ENCODE assay signal across 1 fruit fly cellular context in genomic region chrX:9579918-9580521, dm6.
TF ChIP-seq lines count a peak whose summit lies in the region.

LPCAT (minus strand) TSS chrX:9579987.

TF ChIP-seq in whole organism, embryonic, 481 proteins besides CTCF, POLR2A, EP300 and RAD21 (continued from another document and continues in another):
- peak; percentile 90 for TF ChIP-seq CG13287 (GFP tag; IDR thresholded peaks at IDR 0.05; lab: Robert Waterston, UW; ENCODE audit: partially characterized antibody)
- TF ChIP-seq Oli (tag; optimal IDR thresholded peaks at IDR 0.05; lab: Kevin White, UChicago) = peak; percentile 41
- no peak for TF ChIP-seq twi (tag; optimal IDR thresholded peaks at IDR 0.05; lab: Kevin White, UChicago)
- TF ChIP-seq Oaz (GFP tag; IDR thresholded peaks at IDR 0.05; lab: Robert Waterston, UW) = peak; percentile 39; the same call in 1 of the 2 replicates
- TF ChIP-seq salm (tag; optimal IDR thresholded peaks at IDR 0.05; lab: Kevin White, UChicago) = no peak
- TF ChIP-seq sr (GFP tag; IDR thresholded peaks at IDR 0.05; lab: Robert Waterston, UW) = no peak; the same call in 2 of the 3 replicates
- peak; percentile 48 for TF ChIP-seq Spps (tag; optimal IDR thresholded peaks at IDR 0.05; lab: Kevin White, UChicago)
- TF ChIP-seq zen (tag; optimal IDR thresholded peaks at IDR 0.05; lab: Kevin White, UChicago) = peak; percentile 77
- TF ChIP-seq kah (GFP tag; optimal IDR thresholded peaks at IDR 0.05; lab: Kevin White, UChicago) = no peak
- TF ChIP-seq CG17912 (GFP tag; optimal IDR thresholded peaks at IDR 0.05; lab: Kevin White, UChicago) = peak; percentile 18
- no peak for TF ChIP-seq CG1832 (GFP tag; optimal IDR thresholded peaks at IDR 0.05; lab: Kevin White, UChicago)
- TF ChIP-seq Mrtf (GFP tag; IDR thresholded peaks at IDR 0.05; lab: Robert Waterston, UW) = peak; percentile 66; the same call in 1 of the 3 replicates
- peak; percentile 85 for TF ChIP-seq HLH54F (GFP tag; optimal IDR thresholded peaks at IDR 0.05; lab: Kevin White, UChicago)
- no peak for TF ChIP-seq Hey (tag; optimal IDR thresholded peaks at IDR 0.05; lab: Kevin White, UChicago)
- peak; percentile 34 for TF ChIP-seq Atf-2 (GFP tag; optimal IDR thresholded peaks at IDR 0.05; lab: Kevin White, UChicago)
- no peak for TF ChIP-seq gcm (GFP tag; optimal IDR thresholded peaks at IDR 0.05; lab: Kevin White, UChicago)
- no peak for TF ChIP-seq CG8478 (optimal IDR thresholded peaks at IDR 0.05; lab: Kevin White, UChicago)
- TF ChIP-seq toy (GFP tag; IDR thresholded peaks at IDR 0.05; lab: Robert Waterston, UW) = 0 out of 2 replicates have a peak, but pooled peaks have one; percentile 41
- peak; percentile 62 for TF ChIP-seq CG4424 (GFP tag; optimal IDR thresholded peaks at IDR 0.05; lab: Kevin White, UChicago)
- no peak; the same call in 1 of the 2 replicates for TF ChIP-seq wor (GFP tag; IDR thresholded peaks at IDR 0.05; lab: Robert Waterston, UW)
- TF ChIP-seq Sox100B (GFP tag; optimal IDR thresholded peaks at IDR 0.05; lab: Kevin White, UChicago) = peak; percentile 51
- TF ChIP-seq CG3065 (GFP tag; optimal IDR thresholded peaks at IDR 0.05; lab: Kevin White, UChicago) = no peak
- peak; percentile 86 for TF ChIP-seq Dp (GFP tag; optimal IDR thresholded peaks at IDR 0.05; lab: Kevin White, UChicago)
- TF ChIP-seq CG17359 (tag; optimal IDR thresholded peaks at IDR 0.05; lab: Kevin White, UChicago) = peak; percentile 77
- no peak for TF ChIP-seq Trl (optimal IDR thresholded peaks at IDR 0.05; lab: Kevin White, UChicago)
- peak; percentile 87 for TF ChIP-seq Trl (GFP tag; optimal IDR thresholded peaks at IDR 0.05; lab: Kevin White, UChicago)
- TF ChIP-seq CG13624 (GFP tag; optimal IDR thresholded peaks at IDR 0.05; lab: Kevin White, UChicago) = peak; percentile 85
- peak; percentile 64; the same call in 2 of the 3 replicates for TF ChIP-seq tgo (GFP tag; IDR thresholded peaks at IDR 0.05; lab: Robert Waterston, UW)
- TF ChIP-seq CG6175 (GFP tag; IDR thresholded peaks at IDR 0.05; lab: Robert Waterston, UW) = peak; percentile 54; the same call in 1 of the 3 replicates
- no peak for TF ChIP-seq p53 (GFP tag; optimal IDR thresholded peaks at IDR 0.05; lab: Kevin White, UChicago)
- TF ChIP-seq CG4282 (GFP tag; optimal IDR thresholded peaks at IDR 0.05; lab: Kevin White, UChicago) = peak; percentile 59
- TF ChIP-seq Bgb (GFP tag; IDR thresholded peaks at IDR 0.05; lab: Robert Waterston, UW; ENCODE audit: partially characterized antibody) = peak; percentile 77
- peak; percentile 61; the same call in 1 of the 2 replicates for TF ChIP-seq Atf6 (GFP tag; IDR thresholded peaks at IDR 0.05; lab: Robert Waterston, UW)
- TF ChIP-seq crc (GFP tag; optimal IDR thresholded peaks at IDR 0.05; lab: Kevin White, UChicago) = peak; percentile 48
- peak; percentile 24; the same call in 1 of the 2 replicates for TF ChIP-seq Adf1 (GFP tag; IDR thresholded peaks at IDR 0.05; lab: Robert Waterston, UW)
- peak; percentile 54 for TF ChIP-seq Blimp-1 (GFP tag; optimal IDR thresholded peaks at IDR 0.05; lab: Kevin White, UChicago)
- TF ChIP-seq ash1 (GFP tag; optimal IDR thresholded peaks at IDR 0.05; lab: Kevin White, UChicago) = no peak
- TF ChIP-seq D (optimal IDR thresholded peaks at IDR 0.05; lab: Kevin White, UChicago) = no peak
- TF ChIP-seq D (GFP tag; optimal IDR thresholded peaks at IDR 0.05; lab: Kevin White, UChicago) = peak; percentile 47
- peak; percentile 54 for TF ChIP-seq gfzf (GFP tag; optimal IDR thresholded peaks at IDR 0.05; lab: Kevin White, UChicago)
- TF ChIP-seq NfI (GFP tag; optimal IDR thresholded peaks at IDR 0.05; lab: Kevin White, UChicago) = peak; percentile 39
- no peak for TF ChIP-seq ac (GFP tag; optimal IDR thresholded peaks at IDR 0.05; lab: Kevin White, UChicago)
- no peak for TF ChIP-seq Stat92E (GFP tag; optimal IDR thresholded peaks at IDR 0.05; lab: Kevin White, UChicago)
- peak; percentile 47 for TF ChIP-seq cato (GFP tag; optimal IDR thresholded peaks at IDR 0.05; lab: Kevin White, UChicago; ENCODE audit: borderline replicate concordance)
- TF ChIP-seq CG11723 (GFP tag; optimal IDR thresholded peaks at IDR 0.05; lab: Kevin White, UChicago) = no peak
- TF ChIP-seq ap (GFP tag; IDR thresholded peaks at IDR 0.05; lab: Robert Waterston, UW) = peak; percentile 65
- 0 out of 2 replicates have a peak, but pooled peaks have one; percentile 28 for TF ChIP-seq ro (GFP tag; IDR thresholded peaks at IDR 0.05; lab: Robert Waterston, UW)
- peak; percentile 97 for TF ChIP-seq E2f2 (GFP tag; IDR thresholded peaks at IDR 0.05; lab: Robert Waterston, UW)
- no peak for TF ChIP-seq CG1529 (GFP tag; optimal IDR thresholded peaks at IDR 0.05; lab: Kevin White, UChicago)
- peak; percentile 74 for TF ChIP-seq HLH4C (GFP tag; IDR thresholded peaks at IDR 0.05; lab: Robert Waterston, UW; ENCODE audit: partially characterized antibody)
- TF ChIP-seq CG4707 (GFP tag; optimal IDR thresholded peaks at IDR 0.05; lab: Kevin White, UChicago) = no peak
- TF ChIP-seq trem (tag; optimal IDR thresholded peaks at IDR 0.05; lab: Kevin White, UChicago) = peak; percentile 40
- TF ChIP-seq CG8944 (GFP tag; optimal IDR thresholded peaks at IDR 0.05; lab: Kevin White, UChicago) = peak; percentile 71
- TF ChIP-seq sima (GFP tag; optimal IDR thresholded peaks at IDR 0.05; lab: Kevin White, UChicago) = no peak
- TF ChIP-seq CoRest (tag; optimal IDR thresholded peaks at IDR 0.05; lab: Kevin White, UChicago) = peak; percentile 57
- TF ChIP-seq Dek (tag; optimal IDR thresholded peaks at IDR 0.05; lab: Kevin White, UChicago) = no peak
- TF ChIP-seq fru (optimal IDR thresholded peaks at IDR 0.05; lab: Kevin White, UChicago) = no peak
- TF ChIP-seq CG4328 (GFP tag; optimal IDR thresholded peaks at IDR 0.05; lab: Kevin White, UChicago) = peak; percentile 31
- no peak for TF ChIP-seq en (GFP tag; optimal IDR thresholded peaks at IDR 0.05; lab: Kevin White, UChicago)
- TF ChIP-seq sens-2 (GFP tag; IDR thresholded peaks at IDR 0.05; lab: Robert Waterston, UW) = no peak
- TF ChIP-seq Lim3 (GFP tag; IDR thresholded peaks at IDR 0.05; lab: Robert Waterston, UW) = no peak
- no peak for TF ChIP-seq ftz-f1 (GFP tag; optimal IDR thresholded peaks at IDR 0.05; lab: Kevin White, UChicago)
- peak; percentile 93 for TF ChIP-seq CG9932 (GFP tag; IDR thresholded peaks at IDR 0.05; lab: Robert Waterston, UW)
- peak; percentile 86 for TF ChIP-seq B-H2 (GFP tag; optimal IDR thresholded peaks at IDR 0.05; lab: Kevin White, UChicago)
- TF ChIP-seq gro (GFP tag; optimal IDR thresholded peaks at IDR 0.05; lab: Kevin White, UChicago) = peak; percentile 80
- TF ChIP-seq HmgZ (tag; optimal IDR thresholded peaks at IDR 0.05; lab: Kevin White, UChicago) = peak; percentile 69
- peak; percentile 9 for TF ChIP-seq az2 (GFP tag; optimal IDR thresholded peaks at IDR 0.05; lab: Kevin White, UChicago)
- peak; percentile 7 for TF ChIP-seq CG10543 (GFP tag; optimal IDR thresholded peaks at IDR 0.05; lab: Kevin White, UChicago)
- TF ChIP-seq CG8765 (GFP tag; IDR thresholded peaks at IDR 0.05; lab: Robert Waterston, UW) = peak; percentile 53; the same call in 1 of the 2 replicates
- peak; percentile 24 for TF ChIP-seq ab (GFP tag; optimal IDR thresholded peaks at IDR 0.05; lab: Kevin White, UChicago)
- TF ChIP-seq CG14965 (GFP tag; optimal IDR thresholded peaks at IDR 0.05; lab: Kevin White, UChicago; ENCODE audit: borderline replicate concordance) = no peak
- TF ChIP-seq CG7839 (tag; optimal IDR thresholded peaks at IDR 0.05; lab: Kevin White, UChicago) = peak; percentile 71
- peak; percentile 52 for TF ChIP-seq CG7556 (GFP tag; optimal IDR thresholded peaks at IDR 0.05; lab: Kevin White, UChicago)
- no peak for TF ChIP-seq Ssrp (tag; optimal IDR thresholded peaks at IDR 0.05; lab: Kevin White, UChicago)
- no peak for TF ChIP-seq CG5953 (GFP tag; IDR thresholded peaks at IDR 0.05; lab: Robert Waterston, UW)
- TF ChIP-seq CG17328 (GFP tag; IDR thresholded peaks at IDR 0.05; lab: Robert Waterston, UW) = peak; percentile 65
- peak; percentile 90 for TF ChIP-seq ken (GFP tag; IDR thresholded peaks at IDR 0.05; lab: Robert Waterston, UW)
- TF ChIP-seq sisA (GFP tag; IDR thresholded peaks at IDR 0.05; lab: Robert Waterston, UW) = peak; percentile 87
- peak; percentile 40 for TF ChIP-seq CG2712 (tag; optimal IDR thresholded peaks at IDR 0.05; lab: Kevin White, UChicago)
- TF ChIP-seq Optix (GFP tag; IDR thresholded peaks at IDR 0.05; lab: Robert Waterston, UW) = no peak
- TF ChIP-seq ind (GFP tag; optimal IDR thresholded peaks at IDR 0.05; lab: Kevin White, UChicago) = peak; percentile 85
- TF ChIP-seq CG6791 (GFP tag; IDR thresholded peaks at IDR 0.05; lab: Robert Waterston, UW; ENCODE audit: partially characterized antibody) = peak; percentile 78
- TF ChIP-seq dmrt99B (tag; optimal IDR thresholded peaks at IDR 0.05; lab: Kevin White, UChicago) = peak; percentile 41
- TF ChIP-seq chinmo (GFP tag; IDR thresholded peaks at IDR 0.05; lab: Robert Waterston, UW; ENCODE audit: partially characterized antibody) = 0 out of 4 replicates have a peak, but pooled peaks have one; percentile 63
- TF ChIP-seq oc (tag; optimal IDR thresholded peaks at IDR 0.05; lab: Kevin White, UChicago) = no peak
- peak; percentile 64 for TF ChIP-seq CG10654 (GFP tag; optimal IDR thresholded peaks at IDR 0.05; lab: Kevin White, UChicago)
- TF ChIP-seq Ada2b (GFP tag; IDR thresholded peaks at IDR 0.05; lab: Robert Waterston, UW) = peak; percentile 47; the same call in 1 of the 2 replicates
- TF ChIP-seq jumu (GFP tag; optimal IDR thresholded peaks at IDR 0.05; lab: Kevin White, UChicago) = peak; percentile 78
- TF ChIP-seq CG6689 (GFP tag; IDR thresholded peaks at IDR 0.05; lab: Robert Waterston, UW) = peak; percentile 77
- no peak for TF ChIP-seq NK7.1 (GFP tag; optimal IDR thresholded peaks at IDR 0.05; lab: Kevin White, UChicago)
- peak; percentile 45 for TF ChIP-seq Bdp1 (GFP tag; optimal IDR thresholded peaks at IDR 0.05; lab: Kevin White, UChicago)
- no peak for TF ChIP-seq CG6854 (GFP tag; optimal IDR thresholded peaks at IDR 0.05; lab: Kevin White, UChicago)
- TF ChIP-seq Taf1 (GFP tag; IDR thresholded peaks at IDR 0.05; lab: Robert Waterston, UW) = peak; percentile 42; the same call in 1 of the 2 replicates
- peak; percentile 25 for TF ChIP-seq MESR4 (GFP tag; optimal IDR thresholded peaks at IDR 0.05; lab: Kevin White, UChicago)
- TF ChIP-seq sob (GFP tag; IDR thresholded peaks at IDR 0.05; lab: Robert Waterston, UW) = peak; percentile 85
- peak; percentile 78 for TF ChIP-seq Dip3 (GFP tag; optimal IDR thresholded peaks at IDR 0.05; lab: Kevin White, UChicago)
- TF ChIP-seq br (optimal IDR thresholded peaks at IDR 0.05; lab: Kevin White, UChicago) = no peak
- TF ChIP-seq CG2202 (tag; optimal IDR thresholded peaks at IDR 0.05; lab: Kevin White, UChicago) = no peak
- TF ChIP-seq HmgD (GFP tag; optimal IDR thresholded peaks at IDR 0.05; lab: Kevin White, UChicago) = peak; percentile 79
- TF ChIP-seq CG10959 (GFP tag; IDR thresholded peaks at IDR 0.05; lab: Robert Waterston, UW) = peak; percentile 13; the same call in 1 of the 2 replicates
- TF ChIP-seq dysf (GFP tag; IDR thresholded peaks at IDR 0.05; lab: Robert Waterston, UW) = peak; percentile 83
- TF ChIP-seq Eip74EF (GFP tag; optimal IDR thresholded peaks at IDR 0.05; lab: Kevin White, UChicago) = no peak
- TF ChIP-seq bbx (GFP tag; IDR thresholded peaks at IDR 0.05; lab: Robert Waterston, UW; ENCODE audit: partially characterized antibody) = peak; percentile 58
- no peak for TF ChIP-seq NC2α (GFP tag; optimal IDR thresholded peaks at IDR 0.05; lab: Kevin White, UChicago)
- TF ChIP-seq Doc3 (GFP tag; IDR thresholded peaks at IDR 0.05; lab: Robert Waterston, UW; ENCODE audit: partially characterized antibody) = peak; percentile 80
- no peak for TF ChIP-seq jing (GFP tag; optimal IDR thresholded peaks at IDR 0.05; lab: Kevin White, UChicago)
- peak; percentile 63 for TF ChIP-seq gem (tag; optimal IDR thresholded peaks at IDR 0.05; lab: Kevin White, UChicago)
- peak; percentile 40; the same call in 2 of the 3 replicates for TF ChIP-seq B-H1 (GFP tag; IDR thresholded peaks at IDR 0.05; lab: Robert Waterston, UW)
- peak; percentile 18; the same call in 1 of the 2 replicates for TF ChIP-seq CG32767 (GFP tag; IDR thresholded peaks at IDR 0.05; lab: Robert Waterston, UW)
- no peak for TF ChIP-seq Dfd (GFP tag; optimal IDR thresholded peaks at IDR 0.05; lab: Kevin White, UChicago)
- TF ChIP-seq CG11093 (GFP tag; IDR thresholded peaks at IDR 0.05; lab: Robert Waterston, UW) = peak; percentile 65; the same call in 1 of the 3 replicates
- peak; percentile 76 for TF ChIP-seq CG10366 (GFP tag; IDR thresholded peaks at IDR 0.05; lab: Robert Waterston, UW)
- peak; percentile 80 for TF ChIP-seq CG32532 (GFP tag; IDR thresholded peaks at IDR 0.05; lab: Robert Waterston, UW)
- peak; percentile 79 for TF ChIP-seq ttk (GFP tag; IDR thresholded peaks at IDR 0.05; lab: Robert Waterston, UW)
- TF ChIP-seq nom (GFP tag; optimal IDR thresholded peaks at IDR 0.05; lab: Kevin White, UChicago) = peak; percentile 1
- peak; percentile 49; the same call in 1 of the 3 replicates for TF ChIP-seq CG11695 (GFP tag; IDR thresholded peaks at IDR 0.05; lab: Robert Waterston, UW)
- no peak for TF ChIP-seq CG2199 (GFP tag; IDR thresholded peaks at IDR 0.05; lab: Robert Waterston, UW)
- peak; percentile 35 for TF ChIP-seq CG10462 (GFP tag; optimal IDR thresholded peaks at IDR 0.05; lab: Kevin White, UChicago)
- TF ChIP-seq zf30C (GFP tag; optimal IDR thresholded peaks at IDR 0.05; lab: Kevin White, UChicago) = no peak
- TF ChIP-seq hkb (optimal IDR thresholded peaks at IDR 0.05; lab: Kevin White, UChicago) = peak; percentile 95
- TF ChIP-seq hkb (GFP tag; IDR thresholded peaks at IDR 0.05; lab: Robert Waterston, UW) = peak; percentile 77
- TF ChIP-seq gsb (GFP tag; IDR thresholded peaks at IDR 0.05; lab: Robert Waterston, UW) = peak; percentile 67; the same call in 1 of the 2 replicates
- TF ChIP-seq CG6765 (GFP tag; optimal IDR thresholded peaks at IDR 0.05; lab: Kevin White, UChicago) = peak; percentile 46
- peak; percentile 78 for TF ChIP-seq Abd-B (GFP tag; optimal IDR thresholded peaks at IDR 0.05; lab: Kevin White, UChicago)
- no peak for TF ChIP-seq Neu2 (GFP tag; optimal IDR thresholded peaks at IDR 0.05; lab: Kevin White, UChicago; ENCODE audit: borderline replicate concordance)
- peak; percentile 69 for TF ChIP-seq CG13424 (tag; optimal IDR thresholded peaks at IDR 0.05; lab: Kevin White, UChicago)
- TF ChIP-seq Dad (GFP tag; optimal IDR thresholded peaks at IDR 0.05; lab: Kevin White, UChicago) = peak; percentile 82
- peak; percentile 69; the same call in 2 of the 3 replicates for TF ChIP-seq CG7357 (GFP tag; IDR thresholded peaks at IDR 0.05; lab: Robert Waterston, UW)
- no peak for TF ChIP-seq C15 (GFP tag; IDR thresholded peaks at IDR 0.05; lab: Robert Waterston, UW)
